Worm (Caenorhabditis elegans): ENCODE results near the gene F20D1.22.

- TF ChIP-seq ceh-82 (tag; optimal IDR thresholded peaks at IDR 0.05) = no peak
- no peak for TF ChIP-seq gei-8 (GFP tag; optimal IDR thresholded peaks at IDR 0.05)
- TF ChIP-seq lin-15B (tag; optimal IDR thresholded peaks at IDR 0.05) = no peak
- TF ChIP-seq Y48G9A.11 (GFP tag; IDR thresholded peaks at IDR 0.05) = no peak
- no peak for TF ChIP-seq pha-4 (GFP tag; IDR thresholded peaks at IDR 0.05)
- TF ChIP-seq pha-4 (tag; optimal IDR thresholded peaks at IDR 0.05) = no peak
- no peak for TF ChIP-seq madf-5 (GFP tag; IDR thresholded peaks at IDR 0.05)
- no peak for TF ChIP-seq ztf-11 (tag; optimal IDR thresholded peaks at IDR 0.05)
These were observed 37.4 kb downstream of the F20D1.22 start, which contains the start of gene slc-25A18.1 for ce11 chrX:15003891-15004550.

Measured in whole organism, L4 larva.